Fruit fly (Drosophila melanogaster) whole organism, prepupa: ENCODE data around the gene CG31156.

ENCODE experiments used
- CG15336 ChIP-seq: fragments of 200-800 bp; sonication (Bioruptor generic); IDR thresholded peaks from 2 replicates; pipeline ENCODE4 v1.3.6; 2022; ENCODE audit warnings: missing biosample characterization, missing genetic modification characterization
- CG1621 ChIP-seq: fragments of 200-800 bp; sonication (Bioruptor generic); optimal IDR thresholded peaks from 3 replicates; lab custom pipeline; 2018; ENCODE audit warnings: missing biosample characterization, mild to moderate bottlenecking, missing genetic modification characterization
- CG6276 ChIP-seq: fragments of 200-800 bp; sonication (Bioruptor generic); optimal IDR thresholded peaks from 2 replicates; lab custom pipeline; 2017; ENCODE audit warnings: missing biosample characterization, mild to moderate bottlenecking, missing genetic modification characterization

CG31156 gene

dm6 chr3R:22560224-22560623 is 53.2 kb downstream of the CG31156 start:
- no peak for TF ChIP-seq CG1621 (tag; lab: Kevin White, UChicago)
- no peak for TF ChIP-seq CG6276 (GFP tag; lab: Kevin White, UChicago)
- TF ChIP-seq CG15336 (GFP tag; lab: Robert Waterston, UW) = no peak
